Fruit fly (Drosophila melanogaster): ENCODE measurements around the gene CG18476.

The CG18476 gene

dm6 chr3R:11648356-11649355 lies 29.3 kb downstream of the CG18476 start:
- TF ChIP-seq kay (GFP tag; ENCODE audit: borderline replicate concordance) (peak; percentile 93), cic (GFP tag; optimal IDR thresholded peaks at IDR 0.05) (peak; percentile 13), tj (GFP tag; optimal IDR thresholded peaks at IDR 0.05) (peak; percentile 48), CG11617 (GFP tag; optimal IDR thresholded peaks at IDR 0.05) (no peak), CG14711 (tag; optimal IDR thresholded peaks at IDR 0.05) (no peak), CG12768 (GFP tag; optimal IDR thresholded peaks at IDR 0.05) (peak; percentile 33), cnc (optimal IDR thresholded peaks at IDR 0.05) (no peak), CG1620 (GFP tag; optimal IDR thresholded peaks at IDR 0.05) (no peak), bab1 (GFP tag; optimal IDR thresholded peaks at IDR 0.05) (no peak), toe (GFP tag; optimal IDR thresholded peaks at IDR 0.05) (no peak)

DNA sequence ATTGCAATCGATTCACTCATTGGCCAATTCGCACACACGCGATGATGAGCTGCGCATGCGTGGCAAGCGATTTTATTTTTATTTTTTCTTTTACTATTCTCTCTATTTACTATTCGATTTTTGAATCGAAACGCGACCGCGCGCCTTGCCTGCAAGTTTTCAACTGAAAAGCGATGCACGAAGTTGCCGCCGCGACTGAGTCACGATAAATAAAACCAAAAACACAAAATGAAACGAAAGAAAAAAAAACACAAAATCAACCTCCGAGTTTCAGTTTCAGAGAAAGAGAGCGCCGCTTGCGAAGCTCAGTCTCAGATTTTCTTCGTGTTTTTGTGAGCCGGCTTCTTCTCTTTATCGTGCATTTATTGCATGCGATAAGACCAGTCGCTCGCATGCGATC lies 31.1 kb downstream of the CG18476 start:
- no peak for TF ChIP-seq CG7045 (GFP tag; optimal IDR thresholded peaks at IDR 0.05)
- no peak for TF ChIP-seq CG12768 (GFP tag; optimal IDR thresholded peaks at IDR 0.05)
- TF ChIP-seq bab1 (GFP tag; optimal IDR thresholded peaks at IDR 0.05): no peak
- no peak for TF ChIP-seq Clk (GFP tag; optimal IDR thresholded peaks at IDR 0.05)
- TF ChIP-seq CG7101 (tag; optimal IDR thresholded peaks at IDR 0.05): no peak
- TF ChIP-seq CG14711 (tag; optimal IDR thresholded peaks at IDR 0.05): no peak
- TF ChIP-seq Mnt (GFP tag; optimal IDR thresholded peaks at IDR 0.05): peak; percentile 2
- TF ChIP-seq Hr96 (GFP tag; optimal IDR thresholded peaks at IDR 0.05): no peak
- no peak for TF ChIP-seq CG33017 (tag; optimal IDR thresholded peaks at IDR 0.05)
- no peak for TF ChIP-seq Crg-1 (GFP tag; optimal IDR thresholded peaks at IDR 0.05)
- no peak for TF ChIP-seq pad (GFP tag; optimal IDR thresholded peaks at IDR 0.05)
- TF ChIP-seq CG5204 (GFP tag; optimal IDR thresholded peaks at IDR 0.05): no peak
- TF ChIP-seq ovo (GFP tag; optimal IDR thresholded peaks at IDR 0.05): no peak
- TF ChIP-seq CG1620 (GFP tag; optimal IDR thresholded peaks at IDR 0.05): no peak
- no peak for TF ChIP-seq cic (GFP tag; optimal IDR thresholded peaks at IDR 0.05)
- TF ChIP-seq tj (GFP tag; optimal IDR thresholded peaks at IDR 0.05): peak; percentile 52
- TF ChIP-seq CG11617 (GFP tag; optimal IDR thresholded peaks at IDR 0.05): no peak
- no peak for TF ChIP-seq toe (GFP tag; optimal IDR thresholded peaks at IDR 0.05)
- peak; percentile 94 for TF ChIP-seq kay (GFP tag; ENCODE audit: borderline replicate concordance)
- TF ChIP-seq cnc (optimal IDR thresholded peaks at IDR 0.05): no peak

DNA sequence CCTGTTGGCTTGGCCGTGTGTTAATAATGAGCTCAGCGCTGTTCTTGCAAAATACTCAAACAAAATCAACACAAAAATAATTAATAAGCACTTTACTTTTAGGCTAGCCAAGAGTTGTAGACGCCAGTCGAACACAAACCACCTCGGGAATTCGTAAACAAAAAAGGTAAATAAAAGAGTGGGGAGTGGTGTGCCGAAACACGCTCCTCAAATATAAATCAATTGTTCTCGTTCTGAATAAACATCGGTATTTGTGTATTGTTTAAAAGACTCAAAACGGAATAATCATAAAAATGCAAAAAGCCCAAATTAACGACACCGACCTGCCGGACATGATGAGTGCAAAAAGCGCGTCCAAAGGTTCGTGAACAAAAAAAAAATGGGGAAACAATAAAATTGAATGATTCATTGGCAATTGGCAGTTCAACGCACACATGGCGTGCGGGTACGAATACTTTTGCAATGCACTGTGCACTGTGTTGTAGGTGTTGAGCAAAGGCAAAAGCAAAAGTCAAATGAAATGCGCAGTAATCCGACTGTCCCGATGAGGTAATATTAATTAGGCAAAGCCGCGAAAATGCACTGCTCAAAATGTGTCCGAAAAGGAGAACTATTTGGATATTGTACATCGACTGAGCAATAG lies 37.8 kb downstream of the CG18476 start:
- peak; percentile 54 for TF ChIP-seq Mnt (GFP tag; optimal IDR thresholded peaks at IDR 0.05)
- peak; percentile 15 for TF ChIP-seq Crg-1 (GFP tag; optimal IDR thresholded peaks at IDR 0.05)
- peak; percentile 95 for TF ChIP-seq tj (GFP tag; optimal IDR thresholded peaks at IDR 0.05)
- no peak for TF ChIP-seq pad (GFP tag; optimal IDR thresholded peaks at IDR 0.05)
- no peak for TF ChIP-seq Hr96 (GFP tag; optimal IDR thresholded peaks at IDR 0.05)
- TF ChIP-seq kay (GFP tag; ENCODE audit: borderline replicate concordance): peak; percentile 80

DNA sequence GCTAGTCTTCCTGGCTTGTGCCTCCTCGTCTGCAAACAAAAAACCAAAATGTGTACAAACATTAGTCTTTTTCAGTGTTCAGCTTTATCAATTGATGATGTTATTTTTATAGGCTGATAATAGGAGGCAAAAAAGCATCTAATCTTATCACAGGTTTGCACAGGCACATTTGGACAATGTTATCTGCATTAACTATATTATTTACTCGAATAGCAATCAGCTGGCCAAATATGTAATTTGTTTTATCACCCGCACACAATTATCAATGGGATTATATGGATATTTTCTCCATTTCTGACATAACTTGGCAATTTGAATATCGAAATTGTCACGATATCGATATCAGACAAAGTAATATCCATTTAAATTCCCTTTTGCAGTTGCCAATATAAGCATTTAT lies 40.3 kb downstream of the CG18476 start:
- no peak for TF ChIP-seq CG11617 (GFP tag; optimal IDR thresholded peaks at IDR 0.05)

DNA sequence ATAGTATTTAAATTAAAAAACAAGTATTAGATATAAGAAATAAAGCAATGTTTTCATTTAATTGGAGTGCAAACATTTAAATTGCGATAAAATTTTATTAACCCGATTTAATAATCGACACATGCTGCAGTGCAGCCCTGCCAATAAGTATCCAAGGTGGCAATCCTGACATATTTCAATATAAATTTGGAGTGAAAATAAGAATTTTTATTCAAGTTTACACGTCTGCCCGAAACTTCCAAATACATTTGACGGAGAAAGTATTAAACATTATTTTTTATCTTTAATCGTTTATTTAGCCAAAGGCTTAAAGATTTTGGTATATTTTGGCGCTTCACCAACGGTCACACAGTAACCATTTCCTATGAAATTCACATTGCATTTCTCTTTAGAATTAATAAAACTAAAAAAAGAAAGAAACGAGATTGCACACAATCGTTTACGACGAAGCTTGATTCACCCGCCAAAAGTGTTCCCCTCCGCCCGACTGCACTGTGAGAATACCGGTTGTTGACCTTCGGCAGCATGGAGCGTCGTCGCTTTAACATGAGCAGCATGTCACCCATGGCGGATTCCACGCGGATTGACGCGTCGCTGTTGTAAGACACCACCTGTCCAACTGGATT lies 49.4 kb downstream of the CG18476 start, which contains the start of gene CG14712:
CG14712 (plus strand) TSS at position 344 of the 626 bp plus-strand sequence.
- TF ChIP-seq cic (GFP tag; optimal IDR thresholded peaks at IDR 0.05) (no peak), CG11617 (GFP tag; optimal IDR thresholded peaks at IDR 0.05) (peak; percentile 2), bab1 (GFP tag; optimal IDR thresholded peaks at IDR 0.05) (peak; percentile 47), ovo (GFP tag; optimal IDR thresholded peaks at IDR 0.05) (no peak), CG1620 (GFP tag; optimal IDR thresholded peaks at IDR 0.05) (peak; percentile 53), Mnt (GFP tag; optimal IDR thresholded peaks at IDR 0.05) (peak; percentile 63), Hr96 (GFP tag; optimal IDR thresholded peaks at IDR 0.05) (no peak), CG7101 (tag; optimal IDR thresholded peaks at IDR 0.05) (peak; percentile 55), pad (GFP tag; optimal IDR thresholded peaks at IDR 0.05) (peak; percentile 19), CG14711 (tag; optimal IDR thresholded peaks at IDR 0.05) (peak; percentile 99), Crg-1 (GFP tag; optimal IDR thresholded peaks at IDR 0.05) (peak; percentile 9), CG12768 (GFP tag; optimal IDR thresholded peaks at IDR 0.05) (no peak)

dm6 chr3R:11626571-11626970 lies 51.3 kb downstream of the CG18476 start, which contains the start of the genes CG6813 and CG18764:
Gene CG6813 (minus strand): TSS chr3R:11626638.
Gene CG18764 (plus strand): TSS chr3R:11626889.
- TF ChIP-seq CG11617 (GFP tag; optimal IDR thresholded peaks at IDR 0.05): peak; percentile 8
- TF ChIP-seq Mnt (GFP tag; optimal IDR thresholded peaks at IDR 0.05): peak; percentile 31
- TF ChIP-seq CG14711 (tag; optimal IDR thresholded peaks at IDR 0.05): peak; percentile 74
- no peak for TF ChIP-seq CG7101 (tag; optimal IDR thresholded peaks at IDR 0.05)
- no peak for TF ChIP-seq Clk (GFP tag; optimal IDR thresholded peaks at IDR 0.05)
- peak; percentile 2 for TF ChIP-seq tj (GFP tag; optimal IDR thresholded peaks at IDR 0.05)
- peak; percentile 52 for TF ChIP-seq bab1 (GFP tag; optimal IDR thresholded peaks at IDR 0.05)
- TF ChIP-seq CG12768 (GFP tag; optimal IDR thresholded peaks at IDR 0.05): no peak
- TF ChIP-seq Crg-1 (GFP tag; optimal IDR thresholded peaks at IDR 0.05): no peak
- TF ChIP-seq cnc (optimal IDR thresholded peaks at IDR 0.05): peak in 1 of 2 experiments; percentile 45

Measured in whole organism, adult.